Fruit fly (Drosophila melanogaster) whole organism, adult: ENCODE measurements around the gene CG7557.

Experiments used
- CG11617 ChIP-seq: fragments of 200-800 bp; sonication (Bioruptor generic); optimal IDR thresholded peaks from 2 replicates; lab custom pipeline; 2017; ENCODE audit warnings: mild to moderate bottlenecking, missing biosample characterization, missing genetic modification reagents, missing genetic modification characterization
- CG12768 ChIP-seq: fragments of 200-800 bp; sonication (Bioruptor generic); optimal IDR thresholded peaks from 2 replicates; lab custom pipeline; 2017; ENCODE audit warnings: missing biosample characterization, missing genetic modification characterization, mild to moderate bottlenecking, moderate library complexity, missing genetic modification reagents
- CG14711 ChIP-seq: fragments of 200-800 bp; sonication (Bioruptor generic); optimal IDR thresholded peaks from 2 replicates; lab custom pipeline; 2018; ENCODE audit warnings: missing biosample characterization, mild to moderate bottlenecking, missing genetic modification characterization, moderate library complexity
- CG1620 ChIP-seq: fragments of 200-800 bp; sonication (Bioruptor generic); optimal IDR thresholded peaks from 2 replicates; lab custom pipeline; 2016; ENCODE audit warnings: missing biosample characterization, missing genetic modification characterization
- CG33017 ChIP-seq: fragments of 200-800 bp; sonication (Bioruptor generic); optimal IDR thresholded peaks from 2 replicates; lab custom pipeline; 2018; ENCODE audit warnings: missing biosample characterization, mild to moderate bottlenecking, missing genetic modification characterization, moderate library complexity
- CG5204 ChIP-seq: fragments of 200-800 bp; sonication (Bioruptor generic); optimal IDR thresholded peaks from 2 replicates; lab custom pipeline; 2016; ENCODE audit warnings: missing biosample characterization, missing genetic modification characterization
- CG7045 ChIP-seq: fragments of 200-800 bp; sonication (Bioruptor generic); optimal IDR thresholded peaks from 2 replicates; lab custom pipeline; 2017; ENCODE audit warnings: missing biosample characterization, mild to moderate bottlenecking, missing genetic modification characterization
- CG7101 ChIP-seq: fragments of 200-800 bp; sonication (Bioruptor generic); optimal IDR thresholded peaks from 2 replicates; lab custom pipeline; 2018; ENCODE audit warnings: missing biosample characterization, mild to moderate bottlenecking, missing genetic modification characterization, moderate library complexity
- Clk ChIP-seq: fragments of 200-800 bp; sonication (Bioruptor generic); optimal IDR thresholded peaks from 2 replicates; lab custom pipeline; 2017; ENCODE audit warnings: missing biosample characterization, missing genetic modification characterization
- Crg-1 ChIP-seq: fragments of 200-800 bp; sonication (Bioruptor generic); optimal IDR thresholded peaks from 2 replicates; lab custom pipeline; 2016; ENCODE audit warnings: missing biosample characterization, missing genetic modification characterization
- Hr96 ChIP-seq: fragments of 200-800 bp; sonication (Bioruptor generic); optimal IDR thresholded peaks from 2 replicates; lab custom pipeline; 2016; ENCODE audit warnings: missing biosample characterization, missing genetic modification characterization
- Mnt ChIP-seq: fragments of 200-800 bp; sonication (Bioruptor generic); optimal IDR thresholded peaks from 2 replicates; lab custom pipeline; 2016; ENCODE audit warnings: missing biosample characterization, mild to moderate bottlenecking, missing genetic modification characterization
- bab1 ChIP-seq: fragments of 200-800 bp; sonication (Bioruptor generic); optimal IDR thresholded peaks from 3 replicates; lab custom pipeline; 2019; ENCODE audit warnings: missing biosample characterization, mild to moderate bottlenecking, missing genetic modification characterization, moderate library complexity
- cic ChIP-seq: fragments of 200-800 bp; sonication (Bioruptor generic); optimal IDR thresholded peaks from 2 replicates; lab custom pipeline; 2017; ENCODE audit warnings: missing biosample characterization, mild to moderate bottlenecking, missing genetic modification characterization, moderate library complexity
- cnc ChIP-seq, 2 experiments: fragments of >200 bp; optimal IDR thresholded peaks; 2 replicates each; lab custom pipeline; 2017
- kay ChIP-seq: fragments of 200-800 bp; sonication (Bioruptor generic); peaks from one replicate; lab custom pipeline; 2016; ENCODE audit warnings: missing biosample characterization, missing genetic modification characterization, borderline replicate concordance
- ovo ChIP-seq: fragments of 200-800 bp; sonication (Bioruptor generic); optimal IDR thresholded peaks from 2 replicates; lab custom pipeline; 2016; ENCODE audit warnings: missing biosample characterization, missing genetic modification characterization
- pad ChIP-seq: fragments of 200-800 bp; sonication (Bioruptor generic); optimal IDR thresholded peaks from 3 replicates; lab custom pipeline; 2017; ENCODE audit warnings: missing biosample characterization, missing genetic modification characterization, mild to moderate bottlenecking, moderate library complexity, missing genetic modification reagents
- tj ChIP-seq: fragments of 200-800 bp; sonication (Bioruptor generic); optimal IDR thresholded peaks from 3 replicates; lab custom pipeline; 2017; ENCODE audit warnings: missing biosample characterization, mild to moderate bottlenecking, missing genetic modification characterization, moderate library complexity
- toe ChIP-seq: fragments of 200-800 bp; sonication (Bioruptor generic); optimal IDR thresholded peaks from 2 replicates; lab custom pipeline; 2016; ENCODE audit warnings: missing biosample characterization, missing genetic modification characterization

Gene CG7557

dm6 chr3L:11472991-11473390, 28.0 kb downstream of the CG7557 start, which contains the start of gene Vha16-3:
Vha16-3 (plus strand) TSS chr3L:11473291.
- TF ChIP-seq pad (GFP tag; lab: Kevin White, UChicago), result no peak
- TF ChIP-seq Mnt, result no peak
- no peak for TF ChIP-seq toe (GFP tag; lab: Kevin White, UChicago)

DNA sequence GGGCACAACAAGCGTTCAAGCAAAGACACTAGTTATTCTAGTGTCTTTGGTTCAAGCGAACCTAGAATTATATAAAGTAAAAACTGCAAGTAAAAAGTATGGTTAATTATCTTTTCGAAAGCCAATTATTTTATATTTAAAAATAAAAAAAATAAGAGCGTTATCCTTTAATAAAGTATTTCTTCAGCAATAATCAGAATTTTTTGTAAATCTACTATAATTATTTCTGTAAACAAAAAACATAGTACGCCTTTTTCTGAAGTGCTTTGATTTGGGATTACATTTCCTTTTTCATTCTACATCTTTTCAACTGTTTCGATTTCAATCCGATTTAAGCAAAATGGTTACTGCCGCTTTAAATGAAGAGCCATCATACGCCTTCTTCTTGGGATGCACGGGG, 29.7 kb downstream of the CG7557 start, which contains the start of gene Vha16-2:
Vha16-2 (plus strand) TSS at position 301 of the 400 bp plus-strand sequence.
- TF ChIP-seq tj (no peak), CG1620 (GFP tag; lab: Kevin White, UChicago) (no peak), cic (GFP tag; lab: Kevin White, UChicago) (no peak)

DNA sequence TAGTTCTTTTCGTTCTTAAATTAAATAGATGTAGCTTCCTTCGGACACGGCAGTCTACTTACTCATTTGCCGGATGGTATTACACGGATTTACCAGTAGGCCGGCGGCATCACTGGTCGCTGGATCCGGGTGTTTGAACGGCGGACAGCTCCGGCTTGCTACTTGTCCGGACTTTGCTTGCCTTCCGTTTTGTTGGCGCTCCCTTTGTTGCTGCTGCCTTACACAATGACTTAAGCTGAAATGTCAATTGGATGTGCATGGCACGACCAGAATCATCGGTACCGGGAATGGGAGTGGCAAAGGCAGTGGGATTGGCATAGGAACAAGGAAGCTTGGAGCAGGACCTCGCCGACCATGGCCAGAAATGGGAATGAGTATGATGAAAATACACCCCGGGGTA, 35.3 kb downstream of the CG7557 start:
- TF ChIP-seq Clk (GFP tag; lab: Kevin White, UChicago), result no peak
- no peak for TF ChIP-seq CG7101 (tag; lab: Kevin White, UChicago)
- TF ChIP-seq CG12768 (GFP tag; lab: Kevin White, UChicago), result no peak

DNA sequence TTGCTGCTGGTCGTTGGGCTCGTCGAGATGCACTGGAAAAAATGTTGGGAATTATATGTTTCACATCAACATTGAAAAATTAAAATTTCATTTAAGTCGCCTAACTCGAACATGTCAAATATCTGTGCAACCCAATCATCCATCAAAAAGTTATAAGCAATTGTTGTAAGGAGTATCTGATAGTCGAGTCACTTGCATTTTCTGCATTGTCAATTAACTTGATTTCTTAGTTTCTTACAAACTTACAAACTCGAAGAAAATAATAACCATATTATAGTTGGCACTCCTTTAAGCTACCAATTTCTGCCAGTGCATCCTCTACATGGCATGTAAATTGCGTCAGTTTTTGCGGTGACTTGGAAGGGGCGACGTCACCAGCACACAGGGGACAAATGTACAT, 38.2 kb downstream of the CG7557 start:
- TF ChIP-seq CG12768 (GFP tag; lab: Kevin White, UChicago) (no peak), CG11617 (GFP tag; lab: Kevin White, UChicago) (no peak), pad (GFP tag; lab: Kevin White, UChicago) (no peak), CG1620 (GFP tag; lab: Kevin White, UChicago) (no peak), bab1 (no peak), CG5204 (GFP tag; lab: Kevin White, UChicago) (no peak), toe (GFP tag; lab: Kevin White, UChicago) (no peak)

- TF ChIP-seq toe (GFP tag; lab: Kevin White, UChicago) (no peak), cic (GFP tag; lab: Kevin White, UChicago) (no peak), cnc (optimal IDR thresholded peaks at IDR 0.05; lab: Kevin White, UChicago) (no peak), CG33017 (no peak), CG11617 (GFP tag; lab: Kevin White, UChicago) (no peak), CG7045 (GFP tag; lab: Kevin White, UChicago) (no peak), Clk (GFP tag; lab: Kevin White, UChicago) (no peak), bab1 (no peak), Crg-1 (GFP tag; lab: Kevin White, UChicago) (no peak), CG12768 (GFP tag; lab: Kevin White, UChicago) (no peak), ovo (GFP tag; lab: Kevin White, UChicago) (no peak), tj (no peak)
Measured at dm6 chr3L:11484483-11484882, 39.5 kb downstream of the CG7557 start.

DNA sequence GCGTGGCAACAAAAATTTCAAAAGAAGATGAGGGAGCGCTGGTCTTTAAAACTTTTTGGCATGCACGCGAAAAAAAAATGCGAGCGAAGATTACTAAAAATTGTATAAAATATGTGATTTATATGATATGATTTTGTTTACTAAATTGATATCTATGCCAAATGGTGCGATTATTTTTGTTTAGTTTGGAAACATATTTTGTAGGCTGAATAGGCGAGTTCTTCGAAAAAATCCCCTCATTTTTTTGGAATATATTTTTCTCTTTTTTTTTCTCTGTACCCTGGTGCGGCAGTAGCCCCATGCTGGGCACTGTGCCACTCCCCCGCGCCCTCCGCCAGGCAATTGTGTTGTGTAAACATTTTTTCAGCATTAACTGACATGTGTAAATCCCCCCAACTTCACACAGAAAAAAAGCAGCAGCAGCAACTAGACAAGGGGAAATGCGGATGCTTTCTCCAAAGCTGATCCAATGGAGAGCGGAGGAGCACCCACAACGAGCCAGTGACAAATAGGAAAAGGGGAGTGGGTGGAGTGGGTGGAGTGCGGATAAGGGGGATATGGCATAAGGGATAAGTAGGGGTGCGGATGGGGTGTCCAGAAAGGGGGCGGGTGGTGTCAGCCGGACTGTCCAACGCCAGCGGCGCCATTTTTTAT, 41.1 kb downstream of the CG7557 start:
- peak; percentile 16 for TF ChIP-seq kay (GFP tag; lab: Kevin White, UChicago)
- TF ChIP-seq CG7045 (GFP tag; lab: Kevin White, UChicago), result no peak

- no peak for TF ChIP-seq Clk (GFP tag; lab: Kevin White, UChicago)
- no peak for TF ChIP-seq cnc (optimal IDR thresholded peaks at IDR 0.05; lab: Kevin White, UChicago)
- TF ChIP-seq cic (GFP tag; lab: Kevin White, UChicago), result peak; percentile 60
- peak; percentile 74 for TF ChIP-seq bab1
- TF ChIP-seq CG12768 (GFP tag; lab: Kevin White, UChicago), result peak; percentile 27
- peak; percentile 83 for TF ChIP-seq tj
- TF ChIP-seq kay (GFP tag; lab: Kevin White, UChicago), result no peak
- TF ChIP-seq CG11617 (GFP tag; lab: Kevin White, UChicago), result peak; percentile 56
- TF ChIP-seq CG14711 (tag; lab: Kevin White, UChicago), result peak; percentile 31
- TF ChIP-seq CG5204 (GFP tag; lab: Kevin White, UChicago), result no peak
- no peak for TF ChIP-seq toe (GFP tag; lab: Kevin White, UChicago)
- peak; percentile 18 for TF ChIP-seq CG1620 (GFP tag; lab: Kevin White, UChicago)
- TF ChIP-seq CG7101 (tag; lab: Kevin White, UChicago), result peak; percentile 50
- peak; percentile 42 for TF ChIP-seq CG33017
- TF ChIP-seq ovo (GFP tag; lab: Kevin White, UChicago), result peak; percentile 32
- TF ChIP-seq pad (GFP tag; lab: Kevin White, UChicago), result peak; percentile 74
- TF ChIP-seq Mnt, result peak; percentile 59
- peak; percentile 4 for TF ChIP-seq Crg-1 (GFP tag; lab: Kevin White, UChicago)
- no peak for TF ChIP-seq Hr96 (GFP tag; lab: Kevin White, UChicago)
- no peak for TF ChIP-seq CG7045 (GFP tag; lab: Kevin White, UChicago)
Measured at dm6 chr3L:11487327-11487973, 42.5 kb downstream of the CG7557 start, which contains the start of gene chrb. chrb (plus strand) TSS chr3L:11487550.
